Fruit fly (Drosophila melanogaster): Measurements from ENCODE around the gene aus.

The aus gene

DNA sequence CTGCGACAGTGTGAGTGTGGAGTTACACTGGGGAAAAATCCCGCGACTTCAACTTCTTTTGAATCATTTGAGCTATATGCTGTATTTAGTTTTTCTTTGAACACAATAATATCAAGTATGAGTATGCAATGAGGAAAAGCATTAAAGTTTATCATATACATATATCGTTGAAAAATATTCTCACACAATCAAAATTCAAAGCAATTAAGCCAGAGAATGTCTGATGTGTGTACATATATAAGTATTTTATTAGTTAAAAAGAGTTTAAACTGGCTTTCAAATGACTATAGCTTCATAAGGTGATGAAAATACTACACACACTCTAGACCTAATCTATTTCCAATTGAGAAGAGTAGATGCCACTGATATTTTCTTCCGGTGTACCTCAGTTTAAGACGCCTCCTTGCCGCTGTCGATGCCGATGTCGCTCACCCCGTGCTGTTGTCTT lies 12.6 kb downstream of the aus start (continued):
- TF ChIP-seq trem (tag; optimal IDR thresholded peaks at IDR 0.05) (peak; percentile 56), E2f2 (GFP tag; IDR thresholded peaks at IDR 0.05) (no peak), vvl (GFP tag; IDR thresholded peaks at IDR 0.05) (peak; percentile 31; the same call in 1 of the 2 replicates), bigmax (GFP tag; optimal IDR thresholded peaks at IDR 0.05) (no peak), chm (GFP tag; IDR thresholded peaks at IDR 0.05) (no peak), Sin3A (optimal IDR thresholded peaks at IDR 0.05) (no peak), CG10462 (GFP tag; optimal IDR thresholded peaks at IDR 0.05) (no peak), zf30C (GFP tag; optimal IDR thresholded peaks at IDR 0.05) (peak; percentile 90), knrl (GFP tag; IDR thresholded peaks at IDR 0.05; ENCODE audit: partially characterized antibody) (no peak), Mrtf (GFP tag; IDR thresholded peaks at IDR 0.05) (no peak), psq (GFP tag; optimal IDR thresholded peaks at IDR 0.05) (no peak), repo (GFP tag; optimal IDR thresholded peaks at IDR 0.05) (no peak), H15 (GFP tag; IDR thresholded peaks at IDR 0.05) (no peak), gro (GFP tag; optimal IDR thresholded peaks at IDR 0.05) (no peak), ken (GFP tag; IDR thresholded peaks at IDR 0.05) (no peak), CG17186 (GFP tag; optimal IDR thresholded peaks at IDR 0.05) (no peak), H2.0 (GFP tag; IDR thresholded peaks at IDR 0.05) (no peak), wek (GFP tag; optimal IDR thresholded peaks at IDR 0.05) (no peak), aop (GFP tag; IDR thresholded peaks at IDR 0.05) (no peak), CG30431 (GFP tag; optimal IDR thresholded peaks at IDR 0.05) (peak; percentile 58), CG12659 (GFP tag; optimal IDR thresholded peaks at IDR 0.05) (peak; percentile 59), CG10209 (GFP tag; optimal IDR thresholded peaks at IDR 0.05) (peak; percentile 68), CG2116 (GFP tag; optimal IDR thresholded peaks at IDR 0.05) (peak; percentile 12), CG34224 (GFP tag; IDR thresholded peaks at IDR 0.05; ENCODE audit: partially characterized antibody) (no peak), CG14667 (GFP tag; IDR thresholded peaks at IDR 0.05) (no peak), Elba2 (GFP tag; optimal IDR thresholded peaks at IDR 0.05) (no peak), Awh (GFP tag; IDR thresholded peaks at IDR 0.05) (no peak), CrebB (tag; optimal IDR thresholded peaks at IDR 0.05) (peak; percentile 2), odd (GFP tag; optimal IDR thresholded peaks at IDR 0.05) (peak; percentile 32), Myb (GFP tag; optimal IDR thresholded peaks at IDR 0.05) (no peak), Xrp1 (GFP tag; IDR thresholded peaks at IDR 0.05) (peak; percentile 46; the same call in 1 of the 2 replicates), CG12391 (tag; optimal IDR thresholded peaks at IDR 0.05) (peak; percentile 75), exex (tag; optimal IDR thresholded peaks at IDR 0.05) (no peak), sr (GFP tag; IDR thresholded peaks at IDR 0.05) (no peak), fd96Cb (tag; optimal IDR thresholded peaks at IDR 0.05) (peak; percentile 60), CG31441 (GFP tag; IDR thresholded peaks at IDR 0.05) (peak; percentile 66), twi (tag; optimal IDR thresholded peaks at IDR 0.05) (no peak), CG12071 (GFP tag; optimal IDR thresholded peaks at IDR 0.05) (no peak), CG7745 (tag; optimal IDR thresholded peaks at IDR 0.05) (no peak), Lhr (GFP tag; optimal IDR thresholded peaks at IDR 0.05) (peak; percentile 30), tx (GFP tag; optimal IDR thresholded peaks at IDR 0.05) (no peak), ssp (GFP tag; IDR thresholded peaks at IDR 0.05) (no peak), p53 (GFP tag; optimal IDR thresholded peaks at IDR 0.05) (no peak), jing (GFP tag; optimal IDR thresholded peaks at IDR 0.05) (peak; percentile 33), Optix (GFP tag; IDR thresholded peaks at IDR 0.05) (no peak), ttk (GFP tag; IDR thresholded peaks at IDR 0.05) (no peak), Antp (GFP tag; optimal IDR thresholded peaks at IDR 0.05) (no peak), fd3F (GFP tag; optimal IDR thresholded peaks at IDR 0.05) (no peak), oc (tag; optimal IDR thresholded peaks at IDR 0.05) (peak; percentile 17), gem (tag; optimal IDR thresholded peaks at IDR 0.05) (peak; percentile 77), CG5245 (GFP tag; optimal IDR thresholded peaks at IDR 0.05) (peak; percentile 1), CG13123 (GFP tag; optimal IDR thresholded peaks at IDR 0.05) (no peak)

All from whole organism, embryonic.